Fruit fly (Drosophila melanogaster) whole organism, adult: ENCODE data around the gene Cdep.

ENCODE experiments used
- CG11617 ChIP-seq: fragments of 200-800 bp; sonication (Bioruptor generic); optimal IDR thresholded peaks from 2 replicates; lab custom pipeline; 2017; ENCODE audit warnings: mild to moderate bottlenecking, missing biosample characterization, missing genetic modification reagents, missing genetic modification characterization
- Hr96 ChIP-seq: fragments of 200-800 bp; sonication (Bioruptor generic); optimal IDR thresholded peaks from 2 replicates; lab custom pipeline; 2016; ENCODE audit warnings: missing biosample characterization, missing genetic modification characterization
- bab1 ChIP-seq: fragments of 200-800 bp; sonication (Bioruptor generic); optimal IDR thresholded peaks from 3 replicates; lab custom pipeline; 2019; ENCODE audit warnings: missing biosample characterization, mild to moderate bottlenecking, missing genetic modification characterization, moderate library complexity
- cnc ChIP-seq, 2 experiments: fragments of >200 bp; optimal IDR thresholded peaks; 2 replicates each; lab custom pipeline; 2017
- ovo ChIP-seq: fragments of 200-800 bp; sonication (Bioruptor generic); optimal IDR thresholded peaks from 2 replicates; lab custom pipeline; 2016; ENCODE audit warnings: missing biosample characterization, missing genetic modification characterization
- pad ChIP-seq: fragments of 200-800 bp; sonication (Bioruptor generic); optimal IDR thresholded peaks from 3 replicates; lab custom pipeline; 2017; ENCODE audit warnings: missing biosample characterization, missing genetic modification characterization, mild to moderate bottlenecking, moderate library complexity, missing genetic modification reagents
- toe ChIP-seq: fragments of 200-800 bp; sonication (Bioruptor generic); optimal IDR thresholded peaks from 2 replicates; lab custom pipeline; 2016; ENCODE audit warnings: missing biosample characterization, missing genetic modification characterization

DNA sequence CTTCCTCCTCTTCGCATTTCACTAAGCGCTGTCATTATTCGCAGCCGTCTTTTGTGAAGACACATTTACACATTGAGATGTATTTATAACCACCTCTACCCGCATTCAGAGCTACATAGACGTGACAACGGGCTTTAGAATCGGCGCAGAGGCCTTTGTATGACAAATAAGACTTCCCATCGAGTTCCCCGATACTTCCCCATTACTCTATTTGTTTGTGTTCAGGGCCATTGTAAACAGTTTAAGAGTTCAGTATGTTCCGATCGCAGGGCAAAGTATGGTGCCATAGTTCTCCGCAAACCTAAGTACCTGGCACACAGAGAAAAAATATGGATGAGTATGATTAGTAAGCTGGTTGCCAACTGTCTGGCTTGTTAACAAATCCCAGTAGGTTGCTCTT lies 53.6 kb downstream of the Cdep start:
- TF ChIP-seq CG11617 (GFP tag; lab: Kevin White, UChicago): no peak
- no peak for TF ChIP-seq pad (GFP tag; lab: Kevin White, UChicago)
- no peak for TF ChIP-seq Hr96 (GFP tag; lab: Kevin White, UChicago)
- TF ChIP-seq cnc (optimal IDR thresholded peaks at IDR 0.05; lab: Kevin White, UChicago): no peak
- no peak for TF ChIP-seq bab1
- TF ChIP-seq toe (GFP tag; lab: Kevin White, UChicago): no peak
- no peak for TF ChIP-seq ovo (GFP tag; lab: Kevin White, UChicago)
